Worm (Caenorhabditis elegans): ENCODE results near the gene aagr-4.

aagr-4 gene

ce11 chrX:489635-490105 lies 29.2 kb downstream of the aagr-4 start, which contains the start of gene egl-17 (continued):
- TF ChIP-seq set-16 (GFP tag; IDR thresholded peaks at IDR 0.05) (no peak), hif-1 (tag; optimal IDR thresholded peaks at IDR 0.05) (no peak), lim-7 (GFP tag; IDR thresholded peaks at IDR 0.05) (peak; percentile 94), ztf-7 (tag; optimal IDR thresholded peaks at IDR 0.05) (peak; percentile 69), mes-2 (tag; optimal IDR thresholded peaks at IDR 0.05; ENCODE audit: poor library complexity, severe bottlenecking) (peak; percentile 86), R02D3.7 (tag; optimal IDR thresholded peaks at IDR 0.05) (no peak), ZK337.2 (GFP tag; IDR thresholded peaks at IDR 0.05) (peak; percentile 86), spr-1 (tag; optimal IDR thresholded peaks at IDR 0.05) (peak; percentile 85), cey-2 (tag; optimal IDR thresholded peaks at IDR 0.05; ENCODE audit: borderline replicate concordance, insufficient read depth) (no peak), D1046.2 (GFP tag; IDR thresholded peaks at IDR 0.05) (peak; percentile 80), gei-8 (GFP tag; optimal IDR thresholded peaks at IDR 0.05) (peak; percentile 94), daf-16 (GFP tag; optimal IDR thresholded peaks at IDR 0.05) (peak; percentile 77 to 93), daf-16 (tag; optimal IDR thresholded peaks at IDR 0.05) (peak; percentile 74), mxl-2 (GFP tag; conservative IDR thresholded peaks at IDR 0.05) (0 out of 2 replicates have a peak, but pooled peaks have one; percentile 57), unc-130 (GFP tag; optimal IDR thresholded peaks at IDR 0.05) (peak; percentile 60), ztf-11 (tag; optimal IDR thresholded peaks at IDR 0.05) (no peak), jun-1 (tag; optimal IDR thresholded peaks at IDR 0.05) (no peak), dve-1 (tag; optimal IDR thresholded peaks at IDR 0.05; ENCODE audit: insufficient read depth) (peak; percentile 74), aha-1 (tag) (peak; percentile 96), arid-1 (GFP tag; conservative IDR thresholded peaks at IDR 0.05) (peak; percentile 86; the same call in 1 of the 2 replicates), nhr-111 (GFP tag; optimal IDR thresholded peaks at IDR 0.05) (peak; percentile 94), ama-1 (optimal IDR thresholded peaks at IDR 0.05) (no peak), ctbp-1 (GFP tag; IDR thresholded peaks at IDR 0.05) (peak; percentile 94), dmd-6 (GFP tag; IDR thresholded peaks at IDR 0.05) (peak; percentile 66), nhr-6 (tag; optimal IDR thresholded peaks at IDR 0.05) (peak; percentile 20), lir-3 (tag; optimal IDR thresholded peaks at IDR 0.05) (peak; percentile 72), spr-3 (GFP tag; optimal IDR thresholded peaks at IDR 0.05) (peak; percentile 74), Y5F2A.4 (GFP tag; optimal IDR thresholded peaks at IDR 0.05) (peak; percentile 83), lsy-2 (tag; optimal IDR thresholded peaks at IDR 0.05) (no peak), nhr-42 (GFP tag; IDR thresholded peaks at IDR 0.05) (peak; percentile 85), madf-9 (GFP tag; conservative IDR thresholded peaks at IDR 0.05) (peak; percentile 84), daf-8 (GFP tag; IDR thresholded peaks at IDR 0.05) (0 out of 2 replicates have a peak, but pooled peaks have one; percentile 78), daf-19 (GFP tag; conservative IDR thresholded peaks at IDR 0.05) (peak; percentile 88), dpl-1 (GFP tag; optimal IDR thresholded peaks at IDR 0.05) (peak; percentile 22), snpc-4 (tag; optimal IDR thresholded peaks at IDR 0.05) (no peak), zfp-2 (tag; optimal IDR thresholded peaks at IDR 0.05) (peak; percentile 54), mep-1 (tag; optimal IDR thresholded peaks at IDR 0.05) (peak; percentile 85), saeg-2 (GFP tag; IDR thresholded peaks at IDR 0.05) (peak; percentile 54; the same call in 1 of the 2 replicates), lin-38 (GFP tag; IDR thresholded peaks at IDR 0.05) (peak; percentile 84), hlh-30 (tag; optimal IDR thresholded peaks at IDR 0.05; ENCODE audit: insufficient read depth) (peak; percentile 91), F26F4.8 (GFP tag; conservative IDR thresholded peaks at IDR 0.05) (peak; percentile 98), snpc-1.2 (GFP tag; IDR thresholded peaks at IDR 0.05) (peak; percentile 87), ceh-20 (GFP tag; IDR thresholded peaks at IDR 0.05) (peak; percentile 87), daf-12 (tag; optimal IDR thresholded peaks at IDR 0.05) (no peak), mdl-1 (tag; optimal IDR thresholded peaks at IDR 0.05) (peak in 1 of 2 experiments; percentile 80), F49E8.2 (tag; optimal IDR thresholded peaks at IDR 0.05; ENCODE audit: borderline replicate concordance) (peak; percentile 77), Y48G9A.11 (GFP tag; IDR thresholded peaks at IDR 0.05) (peak; percentile 89), lin-39 (tag; optimal IDR thresholded peaks at IDR 0.05) (no peak), nhr-237 (tag; optimal IDR thresholded peaks at IDR 0.05) (no peak), nhr-41 (GFP tag; IDR thresholded peaks at IDR 0.05) (peak; percentile 70; the same call in 1 of the 2 replicates)

Measured in whole organism, L4 larva.